ENCODE assay signal across 1 fruit fly cellular context in the genomic region with DNA sequence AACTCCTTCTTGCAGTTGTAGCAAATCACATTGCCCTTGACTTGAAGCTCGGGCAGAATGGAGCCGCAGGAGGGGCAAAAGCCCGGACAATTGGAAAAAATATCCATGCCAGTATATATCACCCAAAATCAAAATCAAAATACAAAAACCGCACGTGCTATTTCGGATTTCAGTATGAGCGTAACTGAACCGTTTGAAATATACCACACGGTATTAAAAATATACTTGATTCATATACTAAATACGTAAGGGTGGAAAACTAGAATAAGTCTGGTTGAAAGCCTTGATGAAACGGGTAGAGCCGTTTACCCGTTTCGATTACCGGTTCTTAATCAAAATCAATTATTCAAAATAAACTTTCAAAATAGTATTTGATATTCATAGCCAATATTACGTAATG.
TF ChIP-seq lines count a peak whose summit lies in the region.

A gene (minus strand): TSS at position 188 of the 400 bp plus-strand sequence.

TF ChIP-seq in whole organism, embryonic, 481 proteins besides CTCF, POLR2A, EP300 and RAD21 (continued from another document):
- TF ChIP-seq CG4854 (GFP tag; optimal IDR thresholded peaks at IDR 0.05; lab: Kevin White, UChicago) (no peak), Sox102F (GFP tag; optimal IDR thresholded peaks at IDR 0.05; lab: Kevin White, UChicago) (no peak), phol (tag; optimal IDR thresholded peaks at IDR 0.05; lab: Kevin White, UChicago) (no peak), CG5953 (GFP tag; IDR thresholded peaks at IDR 0.05; lab: Robert Waterston, UW) (no peak), kah (GFP tag; optimal IDR thresholded peaks at IDR 0.05; lab: Kevin White, UChicago) (no peak), peb (GFP tag; IDR thresholded peaks at IDR 0.05; lab: Robert Waterston, UW) (no peak), CG11085 (GFP tag; IDR thresholded peaks at IDR 0.05; lab: Robert Waterston, UW) (no peak)
